Fruit fly (Drosophila melanogaster) whole organism, prepupa: ENCODE data around the gene RabX6.

Source experiments
- Blimp-1 ChIP-seq: fragments of 200-800 bp; sonication (Bioruptor generic); optimal IDR thresholded peaks from 3 replicates; lab custom pipeline; 2017; ENCODE audit warnings: missing biosample characterization, missing genetic modification characterization, mild to moderate bottlenecking, moderate library complexity, missing genetic modification reagents
- CG10631 ChIP-seq: fragments of 200-800 bp; sonication (Bioruptor generic); optimal IDR thresholded peaks from 2 replicates; lab custom pipeline; 2016; ENCODE audit warnings: missing biosample characterization, missing genetic modification characterization
- CG10669 ChIP-seq: fragments of 200-800 bp; sonication (Bioruptor generic); optimal IDR thresholded peaks from 3 replicates; lab custom pipeline; 2018; ENCODE audit warnings: missing biosample characterization, mild to moderate bottlenecking, missing genetic modification characterization, moderate library complexity
- CG11294 ChIP-seq: fragments of 200-800 bp; sonication (Bioruptor generic); IDR thresholded peaks from 2 replicates; pipeline ENCODE4 v1.3.6; 2022; ENCODE audit warnings: missing biosample characterization, missing genetic modification characterization
- CG1621 ChIP-seq: fragments of 200-800 bp; sonication (Bioruptor generic); optimal IDR thresholded peaks from 3 replicates; lab custom pipeline; 2018; ENCODE audit warnings: missing biosample characterization, mild to moderate bottlenecking, missing genetic modification characterization
- CG3032 ChIP-seq: fragments of 200-800 bp; optimal IDR thresholded peaks from 2 replicates; lab custom pipeline; 2019; ENCODE audit warnings: missing biosample characterization, mild to moderate bottlenecking, missing genetic modification characterization, moderate library complexity
- CG32006 ChIP-seq: fragments of 200-800 bp; sonication (Bioruptor generic); optimal IDR thresholded peaks from 3 replicates; lab custom pipeline; 2017; ENCODE audit warnings: missing biosample characterization, mild to moderate bottlenecking, missing genetic modification characterization
- CG34406 ChIP-seq: fragments of 200-800 bp; sonication (Bioruptor generic); optimal IDR thresholded peaks from 3 replicates; lab custom pipeline; 2016; ENCODE audit warnings: missing biosample characterization, missing genetic modification characterization
- CG4318 ChIP-seq: fragments of 200-800 bp; sonication (Bioruptor generic); optimal IDR thresholded peaks from 3 replicates; lab custom pipeline; 2017; ENCODE audit warnings: missing biosample characterization, mild to moderate bottlenecking, missing genetic modification characterization
- CG6163 ChIP-seq: fragments of 200-800 bp; sonication (Bioruptor generic); IDR thresholded peaks from 3 replicates; pipeline ENCODE4 v1.3.6; 2022; ENCODE audit warnings: missing biosample characterization, missing genetic modification characterization
- CG6792 ChIP-seq: fragments of 200-800 bp; sonication (Bioruptor generic); optimal IDR thresholded peaks from 3 replicates; lab custom pipeline; 2016; ENCODE audit warnings: missing biosample characterization, missing genetic modification characterization
- CG6808 ChIP-seq: fragments of 200-800 bp; sonication (Bioruptor generic); optimal IDR thresholded peaks from 3 replicates; lab custom pipeline; 2017; ENCODE audit warnings: missing biosample characterization, missing genetic modification characterization, mild to moderate bottlenecking, moderate library complexity, missing genetic modification reagents
- CG7368 ChIP-seq: fragments of 200-800 bp; sonication (Bioruptor generic); optimal IDR thresholded peaks from 3 replicates; lab custom pipeline; 2016; ENCODE audit warnings: missing biosample characterization, missing genetic modification characterization
- CG8319 ChIP-seq: fragments of 200-800 bp; sonication (Bioruptor generic); optimal IDR thresholded peaks from 3 replicates; lab custom pipeline; 2016; ENCODE audit warnings: missing biosample characterization, missing genetic modification characterization
- CG8632 ChIP-seq: fragments of 200-800 bp; sonication (Bioruptor generic); optimal IDR thresholded peaks from 3 replicates; lab custom pipeline; 2016; ENCODE audit warnings: missing biosample characterization, missing genetic modification characterization
- Eip78C ChIP-seq: fragments of 200-800 bp; sonication (Bioruptor generic); peaks from one replicate; lab custom pipeline; 2016; ENCODE audit warnings: missing biosample characterization, missing genetic modification characterization
- Ets21C ChIP-seq: fragments of 200-800 bp; sonication (Bioruptor generic); optimal IDR thresholded peaks from 3 replicates; lab custom pipeline; 2016; ENCODE audit warnings: missing biosample characterization, missing genetic modification characterization
- Ets96B ChIP-seq: fragments of 200-800 bp; optimal IDR thresholded peaks from 2 replicates; lab custom pipeline; 2019; ENCODE audit warnings: missing biosample characterization, mild to moderate bottlenecking, missing genetic modification characterization, moderate library complexity
- Gug ChIP-seq: fragments of 200-800 bp; sonication (Bioruptor generic); IDR thresholded peaks from 2 replicates; pipeline ENCODE4 v1.3.6; 2022; ENCODE audit warnings: missing biosample characterization, missing genetic modification characterization
- Hr38 ChIP-seq: sonication (Bioruptor generic); optimal IDR thresholded peaks from 2 replicates; lab custom pipeline; 2016; ENCODE audit warnings: missing biosample characterization, missing genetic modification characterization
- Met ChIP-seq: fragments of 200-800 bp; sonication (Bioruptor generic); optimal IDR thresholded peaks from 3 replicates; lab custom pipeline; 2016; ENCODE audit warnings: missing biosample characterization, missing genetic modification characterization
- OdsH ChIP-seq: fragments of 200-800 bp; sonication (Bioruptor generic); optimal IDR thresholded peaks from 3 replicates; lab custom pipeline; 2016; ENCODE audit warnings: missing biosample characterization, missing genetic modification characterization
- Smox ChIP-seq: fragments of 200-800 bp; sonication (Bioruptor generic); optimal IDR thresholded peaks from 3 replicates; lab custom pipeline; 2016; ENCODE audit warnings: missing biosample characterization, missing genetic modification characterization
- Sox102F ChIP-seq: fragments of 200-800 bp; sonication (Bioruptor generic); optimal IDR thresholded peaks from 2 replicates; lab custom pipeline; 2016; ENCODE audit warnings: missing biosample characterization, mild to moderate bottlenecking, missing genetic modification characterization
- achi ChIP-seq: fragments of 200-800 bp; sonication (Bioruptor generic); optimal IDR thresholded peaks from 3 replicates; lab custom pipeline; 2016; ENCODE audit warnings: missing biosample characterization, missing genetic modification characterization
- cyc ChIP-seq: fragments of 200-800 bp; sonication (Bioruptor generic); optimal IDR thresholded peaks from 3 replicates; lab custom pipeline; 2016; ENCODE audit warnings: missing biosample characterization, missing genetic modification characterization
- dac ChIP-seq: fragments of 200-800 bp; sonication (Bioruptor generic); optimal IDR thresholded peaks from 2 replicates; lab custom pipeline; 2017; ENCODE audit warnings: missing biosample characterization, mild to moderate bottlenecking, missing genetic modification characterization
- dsx ChIP-seq: fragments of 200-800 bp; optimal IDR thresholded peaks from 3 replicates; lab custom pipeline; 2019; ENCODE audit warnings: missing biosample characterization, mild to moderate bottlenecking, missing genetic modification characterization, moderate library complexity; ENCODE audit not compliant: poor library complexity, severe bottlenecking
- eg ChIP-seq: fragments of 200-800 bp; sonication (Bioruptor generic); IDR thresholded peaks from 3 replicates; pipeline ENCODE4 v1.3.6; 2022; ENCODE audit warnings: missing biosample characterization, missing genetic modification characterization
- esn ChIP-seq: fragments of 200-800 bp; sonication (Bioruptor generic); optimal IDR thresholded peaks from 2 replicates; lab custom pipeline; 2016; ENCODE audit warnings: missing biosample characterization, mild to moderate bottlenecking, missing genetic modification characterization, moderate library complexity
- fd59A ChIP-seq: fragments of 200-800 bp; sonication (Bioruptor generic); optimal IDR thresholded peaks from 2 replicates; lab custom pipeline; 2017; ENCODE audit warnings: missing biosample characterization, mild to moderate bottlenecking, missing genetic modification characterization, missing genetic modification reagents
- lz ChIP-seq: fragments of 200-800 bp; sonication (Bioruptor generic); optimal IDR thresholded peaks from 3 replicates; lab custom pipeline; 2016; ENCODE audit warnings: missing biosample characterization, missing genetic modification characterization
- net ChIP-seq: fragments of 200-800 bp; sonication (Bioruptor generic); optimal IDR thresholded peaks from 3 replicates; lab custom pipeline; 2016; ENCODE audit warnings: missing biosample characterization, missing genetic modification characterization
- salr ChIP-seq, 2 experiments: fragments of 200-800 bp; sonication (Bioruptor generic); optimal IDR thresholded peaks; 3 replicates each; lab custom pipeline; 2016 to 2018; ENCODE audit warnings: missing biosample characterization in 2 of 2, missing genetic modification characterization in 2 of 2, mild to moderate bottlenecking in 1 of 2
- spab ChIP-seq: fragments of 200-800 bp; sonication (Bioruptor generic); optimal IDR thresholded peaks from 2 replicates; lab custom pipeline; 2017; ENCODE audit warnings: missing biosample characterization, mild to moderate bottlenecking, missing genetic modification characterization, missing genetic modification reagents
- ss ChIP-seq, 2 experiments: fragments of 200-800 bp; sonication (Bioruptor generic); optimal IDR thresholded peaks; 2 replicates in 1 of 2; 3 replicates in 1 of 2; lab custom pipeline; 2017 to 2018; ENCODE audit warnings: mild to moderate bottlenecking in 2 of 2, missing biosample characterization in 2 of 2, missing genetic modification characterization in 2 of 2, moderate library complexity in 1 of 2
- svp ChIP-seq: fragments of 200-800 bp; sonication (Bioruptor generic); peaks from one replicate; lab custom pipeline; 2016; ENCODE audit warnings: missing biosample characterization, missing genetic modification characterization
- topi ChIP-seq: fragments of 200-800 bp; sonication (Bioruptor generic); optimal IDR thresholded peaks from 3 replicates; lab custom pipeline; 2016; ENCODE audit warnings: missing biosample characterization, missing genetic modification characterization
- vri ChIP-seq: fragments of 200-800 bp; sonication (Bioruptor generic); optimal IDR thresholded peaks from 3 replicates; lab custom pipeline; 2016; ENCODE audit warnings: missing biosample characterization, mild to moderate bottlenecking, missing genetic modification characterization

The RabX6 gene

dm6 chr3L:731469-731868, 41.2 kb downstream of the RabX6 start (continued):
- no peak for TF ChIP-seq Blimp-1
- TF ChIP-seq lz (GFP tag; lab: Kevin White, UChicago), result no peak
- TF ChIP-seq ss (GFP tag; optimal IDR thresholded peaks at IDR 0.05; lab: Kevin White, UChicago), result no peak
- no peak for TF ChIP-seq Smox (GFP tag; lab: Kevin White, UChicago)
- TF ChIP-seq CG10669 (GFP tag; lab: Kevin White, UChicago), result peak; percentile 17
- TF ChIP-seq CG34406 (GFP tag; lab: Kevin White, UChicago), result no peak
- TF ChIP-seq CG3032 (tag; lab: Kevin White, UChicago), result no peak
- no peak for TF ChIP-seq Met (GFP tag; lab: Kevin White, UChicago)
- no peak for TF ChIP-seq salr (GFP tag; optimal IDR thresholded peaks at IDR 0.05; lab: Kevin White, UChicago)
- peak; percentile 5 for TF ChIP-seq cyc
- TF ChIP-seq net (GFP tag; lab: Kevin White, UChicago), result no peak

dm6 chr3L:732290-732954, 42.1 kb downstream of the RabX6 start:
- TF ChIP-seq Ets96B (tag; lab: Kevin White, UChicago), result no peak
- peak in 1 of 2 experiments; percentile 53 for TF ChIP-seq ss (GFP tag; optimal IDR thresholded peaks at IDR 0.05; lab: Kevin White, UChicago)
- TF ChIP-seq OdsH (GFP tag; lab: Kevin White, UChicago), result no peak
- TF ChIP-seq lz (GFP tag; lab: Kevin White, UChicago), result no peak
- TF ChIP-seq eg, result 0 out of 3 replicates have a peak, but pooled peaks have one; percentile 31
- TF ChIP-seq Blimp-1, result no peak
- peak; percentile 14 for TF ChIP-seq dsx (GFP tag; lab: Kevin White, UChicago)
- peak; percentile 16 for TF ChIP-seq Eip78C
- TF ChIP-seq CG4318 (GFP tag; lab: Kevin White, UChicago), result no peak
- no peak for TF ChIP-seq dac (GFP tag; lab: Kevin White, UChicago)
- no peak for TF ChIP-seq Met (GFP tag; lab: Kevin White, UChicago)
- 0 out of 3 replicates have a peak, but pooled peaks have one; percentile 27 for TF ChIP-seq CG6163 (GFP tag; lab: Robert Waterston, UW)
- TF ChIP-seq CG1621 (tag; lab: Kevin White, UChicago), result peak; percentile 5

- TF ChIP-seq CG32006 (no peak), CG7368 (GFP tag; lab: Kevin White, UChicago) (no peak), svp (GFP tag; lab: Kevin White, UChicago) (peak; percentile 1), topi (no peak)
These were observed 43.0 kb downstream of the RabX6 start for dm6 chr3L:733174-733829.

dm6 chr3L:733845-734697, 43.8 kb downstream of the RabX6 start:
- TF ChIP-seq eg (peak; percentile 48; the same call in 2 of the 3 replicates), cyc (no peak), CG1621 (tag; lab: Kevin White, UChicago) (peak; percentile 35), CG8632 (peak; percentile 74), CG8319 (GFP tag; lab: Kevin White, UChicago) (peak; percentile 40), spab (GFP tag; lab: Kevin White, UChicago) (peak; percentile 81), fd59A (GFP tag; lab: Kevin White, UChicago) (peak; percentile 88), CG11294 (GFP tag; lab: Robert Waterston, UW) (peak; percentile 8; the same call in 1 of the 2 replicates), Hr38 (GFP tag; lab: Kevin White, UChicago) (no peak), Smox (GFP tag; lab: Kevin White, UChicago) (no peak), CG6792 (peak; percentile 79), esn (GFP tag; lab: Kevin White, UChicago) (peak; percentile 3), Gug (GFP tag; lab: Robert Waterston, UW) (peak; percentile 13; the same call in 1 of the 2 replicates), Ets21C (GFP tag; lab: Kevin White, UChicago) (no peak), vri (GFP tag; lab: Kevin White, UChicago) (no peak), Met (GFP tag; lab: Kevin White, UChicago) (no peak), achi (GFP tag; lab: Kevin White, UChicago) (peak; percentile 73), net (GFP tag; lab: Kevin White, UChicago) (peak; percentile 71), CG10669 (GFP tag; lab: Kevin White, UChicago) (peak; percentile 68), Sox102F (GFP tag; lab: Kevin White, UChicago) (no peak), lz (GFP tag; lab: Kevin White, UChicago) (no peak), CG6808 (GFP tag; lab: Kevin White, UChicago) (peak; percentile 83), CG4318 (GFP tag; lab: Kevin White, UChicago) (peak; percentile 68), dsx (GFP tag; lab: Kevin White, UChicago) (peak; percentile 51), CG10631 (GFP tag; lab: Kevin White, UChicago) (peak; percentile 89)
